Worm (Caenorhabditis elegans) whole organism, midembryonic: Measurements from ENCODE around the gene orc-2.

Experiments
- T22C8.4 ChIP-seq: fragments of 200-800 bp; sonication (Bioruptor generic); IDR thresholded peaks from 2 replicates; pipeline ENCODE4 v1.3.6; 2022; ENCODE audit warnings: missing genetic modification characterization, missing compliant biosample characterization
- flt-1 ChIP-seq: fragments of 200-800 bp; sonication (Bioruptor generic); IDR thresholded peaks from 2 replicates; pipeline ENCODE4 v1.3.6; 2022; ENCODE audit warnings: missing genetic modification characterization, missing compliant biosample characterization
- med-1 ChIP-seq: sonication (generic microtip); optimal IDR thresholded peaks from 2 replicates; lab custom pipeline; 2017; ENCODE audit warnings: missing genetic modification characterization, mild to moderate bottlenecking, missing compliant biosample characterization, antibody characterized with exemption, missing genetic modification reagents; ENCODE audit not compliant: insufficient read depth
- ref-1 ChIP-seq: fragments of 200-800 bp; sonication (Bioruptor generic); conservative IDR thresholded peaks from 2 replicates; pipeline ENCODE4 v1.3.6; 2022; ENCODE audit warnings: missing genetic modification reagents, missing genetic modification characterization, missing compliant biosample characterization
- ztf-23 ChIP-seq: fragments of 200-800 bp; sonication (Bioruptor generic); IDR thresholded peaks from 2 replicates; pipeline ENCODE4 v1.3.6; 2022; ENCODE audit warnings: missing genetic modification reagents, missing genetic modification characterization, missing compliant biosample characterization
- ztf-29 ChIP-seq: fragments of 200-800 bp; sonication (Bioruptor generic); IDR thresholded peaks from 2 replicates; pipeline ENCODE4 v1.3.6; 2022; ENCODE audit warnings: missing genetic modification reagents, missing genetic modification characterization, missing compliant biosample characterization

ce11 chrII:10924669-10925068, 50.9 kb downstream of the orc-2 start:
- no peak for TF ChIP-seq ztf-29 (GFP tag; lab: Robert Waterston, UW)
- no peak for TF ChIP-seq T22C8.4
- TF ChIP-seq flt-1 (GFP tag; lab: Robert Waterston, UW): no peak
- TF ChIP-seq ztf-23 (GFP tag; lab: Robert Waterston, UW): no peak
- TF ChIP-seq med-1: no peak
- no peak for TF ChIP-seq ref-1 (GFP tag; lab: Robert Waterston, UW)
